Worm (Caenorhabditis elegans) whole organism, mixed stage, embryonic: ENCODE results near the gene C50E3.6.

Source experiments
- bed-3 ChIP-seq: fragments of 200-800 bp; sonication (Bioruptor generic); optimal IDR thresholded peaks from 3 replicates; lab custom pipeline; 2018; ENCODE audit warnings: mild to moderate bottlenecking, missing genetic modification characterization, moderate library complexity, missing compliant biosample characterization
- blmp-1 ChIP-seq: fragments of 150-350 bp; optimal IDR thresholded peaks from 2 replicates; lab custom pipeline; 2014; ENCODE audit warnings: missing biosample characterization, missing genetic modification characterization
- ceh-39 ChIP-seq: fragments of 150-350 bp; optimal IDR thresholded peaks from 2 replicates; lab custom pipeline; 2014; ENCODE audit warnings: missing biosample characterization, missing genetic modification characterization
- ceh-43 ChIP-seq: fragments of 200-800 bp; sonication (Bioruptor generic); optimal IDR thresholded peaks from 2 replicates; lab custom pipeline; 2018; ENCODE audit warnings: mild to moderate bottlenecking, missing genetic modification characterization, moderate library complexity, missing compliant biosample characterization
- ceh-83 ChIP-seq: fragments of 200-800 bp; sonication (Bioruptor generic); optimal IDR thresholded peaks from 2 replicates; lab custom pipeline; 2018; ENCODE audit warnings: mild to moderate bottlenecking, missing genetic modification characterization, missing compliant biosample characterization
- ces-1 ChIP-seq: fragments of 150-350 bp; optimal IDR thresholded peaks from 2 replicates; lab custom pipeline; 2014; ENCODE audit warnings: missing biosample characterization, missing genetic modification reagents, missing genetic modification characterization
- cnd-1 ChIP-seq: fragments of 200-800 bp; sonication (Bioruptor generic); optimal IDR thresholded peaks from 2 replicates; lab custom pipeline; 2018; ENCODE audit warnings: mild to moderate bottlenecking, missing genetic modification characterization, missing compliant biosample characterization
- drap-1 ChIP-seq: fragments of 200-800 bp; sonication (Bioruptor generic); optimal IDR thresholded peaks from 3 replicates; lab custom pipeline; 2018; ENCODE audit warnings: mild to moderate bottlenecking, missing genetic modification characterization, missing compliant biosample characterization
- elt-1 ChIP-seq: sonication (generic microtip); optimal IDR thresholded peaks from 2 replicates; lab custom pipeline; 2017; ENCODE audit warnings: missing genetic modification characterization, mild to moderate bottlenecking, missing compliant biosample characterization, antibody characterized with exemption, moderate library complexity, borderline replicate concordance; ENCODE audit not compliant: insufficient read depth
- elt-3 ChIP-seq: fragments of 150-350 bp; optimal IDR thresholded peaks from 2 replicates; lab custom pipeline; 2014; ENCODE audit warnings: missing biosample characterization, missing genetic modification characterization
- flh-1 ChIP-seq: fragments of 200-800 bp; sonication (Bioruptor generic); optimal IDR thresholded peaks from 2 replicates; lab custom pipeline; 2018; ENCODE audit warnings: mild to moderate bottlenecking, missing genetic modification characterization, moderate library complexity, missing compliant biosample characterization
- ham-2 ChIP-seq: fragments of 200-800 bp; sonication (Bioruptor generic); optimal IDR thresholded peaks from 2 replicates; lab custom pipeline; 2018; ENCODE audit warnings: mild to moderate bottlenecking, missing genetic modification characterization, missing compliant biosample characterization
- hlh-1 ChIP-seq: fragments of 150-350 bp; optimal IDR thresholded peaks from 2 replicates; lab custom pipeline; 2014; ENCODE audit warnings: missing biosample characterization, missing genetic modification reagents, missing genetic modification characterization
- lin-13 ChIP-seq: fragments of 150-350 bp; optimal IDR thresholded peaks from 2 replicates; lab custom pipeline; 2014; ENCODE audit warnings: missing biosample characterization, missing genetic modification characterization
- lin-32 ChIP-seq: fragments of 200-800 bp; sonication (Bioruptor generic); optimal IDR thresholded peaks from 2 replicates; lab custom pipeline; 2018; ENCODE audit warnings: mild to moderate bottlenecking, missing genetic modification characterization, missing compliant biosample characterization
- lsy-2 ChIP-seq: fragments of 150-350 bp; optimal IDR thresholded peaks from 2 replicates; lab custom pipeline; 2014; ENCODE audit warnings: missing biosample characterization, missing genetic modification characterization
- mab-5 ChIP-seq: fragments of 150-350 bp; optimal IDR thresholded peaks from 2 replicates; lab custom pipeline; 2014; ENCODE audit warnings: missing biosample characterization, missing genetic modification characterization
- mls-2 ChIP-seq: sonication (generic microtip); optimal IDR thresholded peaks from 2 replicates; lab custom pipeline; 2016; ENCODE audit warnings: mild to moderate bottlenecking, missing genetic modification characterization, moderate library complexity, missing compliant biosample characterization
- nhr-12 ChIP-seq: fragments of 150-350 bp; optimal IDR thresholded peaks from 2 replicates; lab custom pipeline; 2014; ENCODE audit warnings: missing biosample characterization, missing genetic modification characterization
- nhr-2 ChIP-seq: fragments of 150-350 bp; optimal IDR thresholded peaks from 2 replicates; lab custom pipeline; 2014; ENCODE audit warnings: missing biosample characterization, missing genetic modification characterization
- nhr-237 ChIP-seq: fragments of 150-350 bp; optimal IDR thresholded peaks from 2 replicates; lab custom pipeline; 2014; ENCODE audit warnings: missing biosample characterization, missing genetic modification characterization
- nhr-28 ChIP-seq: fragments of 150-350 bp; optimal IDR thresholded peaks from 2 replicates; lab custom pipeline; 2014; ENCODE audit warnings: missing biosample characterization, missing genetic modification characterization
- pha-4 ChIP-seq: fragments of 150-350 bp; optimal IDR thresholded peaks from 2 replicates; lab custom pipeline; 2018; ENCODE audit warnings: missing biosample characterization, missing genetic modification reagents, missing genetic modification characterization
- sem-2 ChIP-seq: fragments of 200-800 bp; sonication (Bioruptor generic); optimal IDR thresholded peaks from 2 replicates; lab custom pipeline; 2018; ENCODE audit warnings: mild to moderate bottlenecking, missing genetic modification characterization, missing compliant biosample characterization
- snpc-4 ChIP-seq: fragments of 150-350 bp; optimal IDR thresholded peaks from 2 replicates; lab custom pipeline; 2014; ENCODE audit warnings: missing biosample characterization, missing genetic modification characterization
- sptf-1 ChIP-seq: sonication (generic microtip); optimal IDR thresholded peaks from 2 replicates; lab custom pipeline; 2017; ENCODE audit warnings: mild to moderate bottlenecking, missing genetic modification characterization, moderate library complexity, missing compliant biosample characterization
- tbx-8 ChIP-seq: fragments of 200-800 bp; sonication (Bioruptor generic); optimal IDR thresholded peaks from 2 replicates; lab custom pipeline; 2018; ENCODE audit warnings: mild to moderate bottlenecking, missing genetic modification characterization, moderate library complexity, missing compliant biosample characterization
- unc-120 ChIP-seq: sonication (generic microtip); optimal IDR thresholded peaks from 2 replicates; lab custom pipeline; 2017; ENCODE audit warnings: missing genetic modification characterization, missing compliant biosample characterization; ENCODE audit not compliant: poor library complexity, severe bottlenecking
- unc-62 ChIP-seq: fragments of 150-350 bp; optimal IDR thresholded peaks from 2 replicates; lab custom pipeline; 2014; ENCODE audit warnings: missing biosample characterization, missing genetic modification reagents, missing genetic modification characterization
- zip-8 ChIP-seq: fragments of 150-350 bp; optimal IDR thresholded peaks from 2 replicates; lab custom pipeline; 2014; ENCODE audit warnings: missing biosample characterization, missing genetic modification characterization
- ztf-11 ChIP-seq: fragments of 150-350 bp; optimal IDR thresholded peaks from 2 replicates; lab custom pipeline; 2014; ENCODE audit warnings: missing biosample characterization, missing genetic modification characterization

Gene C50E3.6

ce11 chrV:7590454-7590853 lies at the start of gene C50E3.6:
C50E3.6 (minus strand) TSS chrV:7590554.
- TF ChIP-seq zip-8 (tag; lab: Kevin White, UChicago) = no peak
- no peak for TF ChIP-seq nhr-12 (tag; lab: Kevin White, UChicago)
- no peak for TF ChIP-seq ham-2
- no peak for TF ChIP-seq mls-2 (tag; lab: Kevin White, UChicago)
- TF ChIP-seq mab-5 = no peak
- TF ChIP-seq nhr-237 (tag; lab: Kevin White, UChicago) = no peak
- TF ChIP-seq cnd-1 = no peak
- no peak for TF ChIP-seq drap-1 (GFP tag; lab: Kevin White, UChicago)

- no peak for TF ChIP-seq mab-5
- TF ChIP-seq ceh-43 = no peak
- TF ChIP-seq hlh-1 = no peak
- no peak for TF ChIP-seq lin-13
- TF ChIP-seq cnd-1 = no peak
- TF ChIP-seq elt-3 (tag; lab: Kevin White, UChicago) = no peak
- no peak for TF ChIP-seq tbx-8 (GFP tag; lab: Kevin White, UChicago)
- no peak for TF ChIP-seq mls-2 (tag; lab: Kevin White, UChicago)
- no peak for TF ChIP-seq snpc-4
- no peak for TF ChIP-seq zip-8 (tag; lab: Kevin White, UChicago)
- TF ChIP-seq lsy-2 (tag; lab: Kevin White, UChicago) = no peak
- no peak for TF ChIP-seq sptf-1 (tag; lab: Kevin White, UChicago)
- TF ChIP-seq blmp-1 (tag; lab: Kevin White, UChicago) = no peak
- no peak for TF ChIP-seq ces-1 (GFP tag; lab: Kevin White, UChicago)
- TF ChIP-seq flh-1 (GFP tag; lab: Kevin White, UChicago) = no peak
- TF ChIP-seq ceh-39 (tag; lab: Kevin White, UChicago) = no peak
- TF ChIP-seq, all 35 proteins: peak for 0
These were observed 49.4 kb upstream of the C50E3.6 start, which contains the start of gene F07C4.10 for ce11 chrV:7639787-7640186. F07C4.10 (minus strand) TSS chrV:7639887.

ce11 chrV:7639356-7639755 lies 49.0 kb upstream of the C50E3.6 start:
- no peak for TF ChIP-seq ham-2
- TF ChIP-seq sem-2 (GFP tag; lab: Kevin White, UChicago) = no peak
- no peak for TF ChIP-seq nhr-12 (tag; lab: Kevin White, UChicago)
- TF ChIP-seq, all 35 proteins: peak for 0

ce11 chrV:7637801-7638200 lies 47.4 kb upstream of the C50E3.6 start, which contains the start of gene clec-45:
clec-45 (plus strand) TSS chrV:7638101.
- TF ChIP-seq drap-1 (GFP tag; lab: Kevin White, UChicago) = no peak
- no peak for TF ChIP-seq ceh-43
- TF ChIP-seq nhr-237 (tag; lab: Kevin White, UChicago) = no peak
- no peak for TF ChIP-seq nhr-28 (tag; lab: Kevin White, UChicago)
- no peak for TF ChIP-seq nhr-12 (tag; lab: Kevin White, UChicago)
- no peak for TF ChIP-seq flh-1 (GFP tag; lab: Kevin White, UChicago)
- no peak for TF ChIP-seq ceh-39 (tag; lab: Kevin White, UChicago)
- no peak for TF ChIP-seq nhr-2 (tag; lab: Kevin White, UChicago)
- TF ChIP-seq unc-62 (GFP tag; lab: Kevin White, UChicago) = no peak
- no peak for TF ChIP-seq cnd-1
- TF ChIP-seq bed-3 (GFP tag; lab: Kevin White, UChicago) = no peak

- TF ChIP-seq ceh-83 (no peak), tbx-8 (GFP tag; lab: Kevin White, UChicago) (no peak), bed-3 (GFP tag; lab: Kevin White, UChicago) (no peak), elt-3 (tag; lab: Kevin White, UChicago) (no peak), pha-4 (tag; lab: Kevin White, UChicago) (no peak), unc-120 (tag; lab: Kevin White, UChicago) (no peak), cnd-1 (no peak), nhr-28 (tag; lab: Kevin White, UChicago) (no peak), lin-32 (GFP tag; lab: Kevin White, UChicago) (no peak), flh-1 (GFP tag; lab: Kevin White, UChicago) (no peak)
These were observed 45.1 kb upstream of the C50E3.6 start, which contains the start of gene srd-29 for ce11 chrV:7635469-7635868. srd-29 (plus strand) TSS chrV:7635769.

ce11 chrV:7634657-7635056 lies 44.3 kb upstream of the C50E3.6 start, which contains the start of gene srd-31:
srd-31 (minus strand) TSS chrV:7634757.
- TF ChIP-seq unc-120 (tag; lab: Kevin White, UChicago) (no peak), lin-32 (GFP tag; lab: Kevin White, UChicago) (no peak), sem-2 (GFP tag; lab: Kevin White, UChicago) (no peak), elt-1 (tag; lab: Kevin White, UChicago) (no peak), ceh-83 (no peak), ztf-11 (tag; lab: Kevin White, UChicago) (no peak)
